Fruit fly (Drosophila melanogaster): ENCODE data around the gene Jupiter.
A peak's percentile ranks its signal among the peaks of the same experiment; 100 is the strongest.

Gene Jupiter

DNA sequence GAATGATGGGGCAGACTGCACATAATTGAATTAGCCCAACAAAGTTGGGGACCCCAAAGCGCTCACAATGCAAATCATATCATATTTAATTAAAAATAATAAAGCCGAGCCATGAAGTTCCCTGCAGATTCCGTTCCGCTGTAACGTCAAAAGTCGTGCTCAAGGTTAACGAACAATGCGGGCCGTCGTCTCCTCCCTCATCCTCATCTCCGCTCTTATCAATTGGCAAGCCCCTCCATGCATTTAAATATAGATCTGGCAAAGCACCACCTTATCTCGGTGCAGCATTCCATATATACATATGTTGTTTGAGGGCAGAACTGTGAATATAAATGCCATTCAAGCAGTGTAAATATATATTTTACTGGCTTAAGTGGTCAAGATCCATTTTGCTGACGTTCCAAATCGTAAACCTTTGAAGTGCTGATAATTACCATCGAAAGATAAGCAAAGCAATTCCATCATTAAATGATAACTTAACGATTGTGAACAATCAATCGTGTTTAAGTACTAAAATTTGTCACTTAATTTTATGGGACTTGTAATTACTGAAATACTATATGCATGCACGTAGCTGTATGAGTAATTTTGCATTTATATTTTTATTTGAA, 54.8 kb downstream of the Jupiter start:
- TF ChIP-seq cnc (optimal IDR thresholded peaks at IDR 0.05) (no peak), Clk (GFP tag; optimal IDR thresholded peaks at IDR 0.05) (no peak), CG14711 (tag; optimal IDR thresholded peaks at IDR 0.05) (no peak), CG7101 (tag; optimal IDR thresholded peaks at IDR 0.05) (no peak), CG5204 (GFP tag; optimal IDR thresholded peaks at IDR 0.05) (no peak), kay (GFP tag; ENCODE audit: borderline replicate concordance) (peak; percentile 90), bab1 (GFP tag; optimal IDR thresholded peaks at IDR 0.05) (no peak), CG1620 (GFP tag; optimal IDR thresholded peaks at IDR 0.05) (no peak), Mnt (GFP tag; optimal IDR thresholded peaks at IDR 0.05) (no peak), CG33017 (tag; optimal IDR thresholded peaks at IDR 0.05) (no peak), tj (GFP tag; optimal IDR thresholded peaks at IDR 0.05) (peak; percentile 55), CG7045 (GFP tag; optimal IDR thresholded peaks at IDR 0.05) (no peak), CG11617 (GFP tag; optimal IDR thresholded peaks at IDR 0.05) (no peak), Crg-1 (GFP tag; optimal IDR thresholded peaks at IDR 0.05) (no peak), ovo (GFP tag; optimal IDR thresholded peaks at IDR 0.05) (no peak), cic (GFP tag; optimal IDR thresholded peaks at IDR 0.05) (peak; percentile 19), Hr96 (GFP tag; optimal IDR thresholded peaks at IDR 0.05) (no peak), pad (GFP tag; optimal IDR thresholded peaks at IDR 0.05) (peak; percentile 24)

DNA sequence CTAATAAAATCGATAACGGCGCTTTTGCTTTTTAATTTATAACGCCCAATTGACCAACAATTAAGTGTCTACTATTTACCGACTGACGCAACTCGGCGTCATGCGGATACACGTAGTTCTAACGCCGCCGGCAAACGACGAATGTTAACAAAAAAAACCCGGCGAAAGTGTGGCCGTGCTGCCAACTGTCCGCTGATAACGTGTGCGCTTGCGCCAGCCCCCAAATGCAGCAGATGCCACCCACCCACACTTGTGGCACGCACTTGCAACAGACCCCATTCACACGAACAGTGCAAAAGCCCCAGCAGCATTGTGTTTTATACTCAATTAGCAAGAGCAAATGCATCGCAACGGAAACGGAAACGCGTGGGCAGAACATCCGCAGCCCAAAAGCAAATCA, 56.6 kb downstream of the Jupiter start:
- TF ChIP-seq CG12768 (GFP tag; optimal IDR thresholded peaks at IDR 0.05) = peak; percentile 32
- TF ChIP-seq cnc (optimal IDR thresholded peaks at IDR 0.05) = no peak

DNA sequence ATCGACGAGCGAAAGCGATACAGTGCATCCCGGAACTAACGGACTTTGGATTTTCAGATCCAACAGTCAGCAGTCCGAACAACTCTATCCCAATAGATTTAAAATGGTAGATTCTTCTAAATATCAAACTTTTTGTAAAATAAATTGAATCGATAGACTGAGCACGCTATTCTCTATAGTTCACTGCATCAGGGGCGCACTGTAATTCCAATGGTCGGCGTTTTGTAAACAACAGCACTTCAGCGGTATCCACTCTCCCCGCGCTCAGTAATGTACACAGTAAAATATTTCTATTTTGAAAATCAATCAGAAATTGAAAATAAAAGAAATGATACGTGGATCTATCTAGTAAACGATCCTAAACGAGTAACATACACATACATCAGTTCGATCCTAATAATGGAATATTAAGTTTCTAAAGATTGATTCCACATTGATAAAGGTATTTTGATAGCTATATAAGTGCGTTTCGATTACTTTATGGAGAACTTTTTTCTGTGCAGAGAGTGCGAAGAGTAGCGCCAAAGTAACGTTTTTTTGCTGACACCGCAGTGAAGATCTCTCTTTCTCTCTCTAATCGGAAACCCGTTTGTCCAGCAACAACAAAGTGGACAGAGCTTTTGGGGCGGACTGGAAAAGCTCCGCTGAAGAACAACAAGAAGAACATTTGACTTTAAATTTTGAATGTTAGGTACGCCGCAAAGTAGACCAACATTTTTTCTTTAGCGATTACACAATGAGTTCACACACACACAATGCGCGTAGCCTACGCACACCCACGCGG, 57.2 kb downstream of the Jupiter start:
- peak; percentile 89 for TF ChIP-seq Mnt (GFP tag; optimal IDR thresholded peaks at IDR 0.05)
- peak; percentile 99 for TF ChIP-seq tj (GFP tag; optimal IDR thresholded peaks at IDR 0.05)
- peak; percentile 89 for TF ChIP-seq CG14711 (tag; optimal IDR thresholded peaks at IDR 0.05)
- TF ChIP-seq cic (GFP tag; optimal IDR thresholded peaks at IDR 0.05) = peak; percentile 86
- TF ChIP-seq pad (GFP tag; optimal IDR thresholded peaks at IDR 0.05) = peak; percentile 90
- TF ChIP-seq CG5204 (GFP tag; optimal IDR thresholded peaks at IDR 0.05) = peak; percentile 91
- peak; percentile 88 for TF ChIP-seq CG7045 (GFP tag; optimal IDR thresholded peaks at IDR 0.05)
- TF ChIP-seq bab1 (GFP tag; optimal IDR thresholded peaks at IDR 0.05) = peak; percentile 98
- TF ChIP-seq CG7101 (tag; optimal IDR thresholded peaks at IDR 0.05) = peak; percentile 95
- peak; percentile 89 for TF ChIP-seq CG1620 (GFP tag; optimal IDR thresholded peaks at IDR 0.05)
- TF ChIP-seq cnc (optimal IDR thresholded peaks at IDR 0.05) = no peak
- peak; percentile 94 for TF ChIP-seq toe (GFP tag; optimal IDR thresholded peaks at IDR 0.05)
- TF ChIP-seq ovo (GFP tag; optimal IDR thresholded peaks at IDR 0.05) = peak; percentile 76
- peak; percentile 92 for TF ChIP-seq CG11617 (GFP tag; optimal IDR thresholded peaks at IDR 0.05)
- TF ChIP-seq CG33017 (tag; optimal IDR thresholded peaks at IDR 0.05) = peak; percentile 95
- TF ChIP-seq Hr96 (GFP tag; optimal IDR thresholded peaks at IDR 0.05) = peak; percentile 97
- TF ChIP-seq kay (GFP tag; ENCODE audit: borderline replicate concordance) = peak; percentile 97
- peak; percentile 89 for TF ChIP-seq Clk (GFP tag; optimal IDR thresholded peaks at IDR 0.05)
- peak; percentile 91 for TF ChIP-seq Crg-1 (GFP tag; optimal IDR thresholded peaks at IDR 0.05)
- peak; percentile 98 for TF ChIP-seq CG12768 (GFP tag; optimal IDR thresholded peaks at IDR 0.05)

DNA sequence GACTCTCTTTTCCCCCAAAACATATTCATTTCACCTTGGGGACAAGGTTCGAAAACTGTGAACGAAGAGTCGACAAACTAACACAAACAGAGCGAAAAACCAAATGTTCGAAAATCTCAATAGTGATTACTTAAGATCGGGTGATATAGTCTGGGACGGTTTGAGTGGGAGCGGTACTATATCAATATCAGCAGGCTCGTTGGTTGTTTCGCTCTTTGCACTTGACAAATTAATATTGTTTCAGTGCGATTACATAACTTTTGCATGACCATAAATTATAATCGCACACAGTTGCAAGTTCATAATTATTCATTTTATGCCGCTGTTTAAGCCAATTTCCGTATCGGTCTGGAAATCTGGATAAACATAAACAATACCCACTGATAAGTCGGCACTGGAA, 58.1 kb downstream of the Jupiter start:
- TF ChIP-seq kay (GFP tag; ENCODE audit: borderline replicate concordance) = peak; percentile 81
- TF ChIP-seq toe (GFP tag; optimal IDR thresholded peaks at IDR 0.05) = no peak

DNA sequence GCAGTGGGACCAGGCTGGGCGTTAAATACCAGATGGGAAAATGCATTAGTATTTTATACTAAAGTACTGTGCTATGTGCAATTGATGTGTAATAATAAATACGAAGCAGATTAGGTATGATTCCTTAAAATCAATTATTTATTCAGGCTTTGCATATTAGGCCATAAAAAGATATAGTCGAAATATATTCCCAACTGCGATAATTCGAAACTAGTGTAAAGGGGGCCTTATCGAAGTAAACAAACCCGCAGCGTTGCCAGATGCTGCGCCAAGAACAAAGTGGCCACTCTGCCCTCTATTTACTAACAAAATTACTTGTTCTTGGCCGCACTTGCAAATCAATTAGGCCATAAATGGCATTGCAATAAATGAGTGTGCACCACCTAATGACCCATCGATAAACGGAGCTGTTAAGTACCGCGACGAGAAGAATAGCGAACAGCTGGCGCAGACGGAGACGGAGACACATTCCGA, 62.2 kb downstream of the Jupiter start, which contains the start of gene CG10898:
TSS of gene CG10898 (plus strand) at position 285 of the 474 bp plus-strand sequence.
- TF ChIP-seq CG1620 (GFP tag; optimal IDR thresholded peaks at IDR 0.05) (peak; percentile 79), CG33017 (tag; optimal IDR thresholded peaks at IDR 0.05) (peak; percentile 51), ovo (GFP tag; optimal IDR thresholded peaks at IDR 0.05) (peak; percentile 43), toe (GFP tag; optimal IDR thresholded peaks at IDR 0.05) (peak; percentile 82), Clk (GFP tag; optimal IDR thresholded peaks at IDR 0.05) (peak; percentile 60), bab1 (GFP tag; optimal IDR thresholded peaks at IDR 0.05) (peak; percentile 90), cic (GFP tag; optimal IDR thresholded peaks at IDR 0.05) (peak; percentile 11), cnc (optimal IDR thresholded peaks at IDR 0.05) (no peak), Crg-1 (GFP tag; optimal IDR thresholded peaks at IDR 0.05) (peak; percentile 38), tj (GFP tag; optimal IDR thresholded peaks at IDR 0.05) (peak; percentile 31), CG7045 (GFP tag; optimal IDR thresholded peaks at IDR 0.05) (peak; percentile 76), CG14711 (tag; optimal IDR thresholded peaks at IDR 0.05) (peak; percentile 72), Hr96 (GFP tag; optimal IDR thresholded peaks at IDR 0.05) (peak; percentile 78), kay (GFP tag; ENCODE audit: borderline replicate concordance) (no peak), pad (GFP tag; optimal IDR thresholded peaks at IDR 0.05) (peak; percentile 29), CG12768 (GFP tag; optimal IDR thresholded peaks at IDR 0.05) (peak; percentile 48), CG7101 (tag; optimal IDR thresholded peaks at IDR 0.05) (peak; percentile 68), CG5204 (GFP tag; optimal IDR thresholded peaks at IDR 0.05) (peak; percentile 71), CG11617 (GFP tag; optimal IDR thresholded peaks at IDR 0.05) (peak; percentile 68), Mnt (GFP tag; optimal IDR thresholded peaks at IDR 0.05) (peak; percentile 51)

DNA sequence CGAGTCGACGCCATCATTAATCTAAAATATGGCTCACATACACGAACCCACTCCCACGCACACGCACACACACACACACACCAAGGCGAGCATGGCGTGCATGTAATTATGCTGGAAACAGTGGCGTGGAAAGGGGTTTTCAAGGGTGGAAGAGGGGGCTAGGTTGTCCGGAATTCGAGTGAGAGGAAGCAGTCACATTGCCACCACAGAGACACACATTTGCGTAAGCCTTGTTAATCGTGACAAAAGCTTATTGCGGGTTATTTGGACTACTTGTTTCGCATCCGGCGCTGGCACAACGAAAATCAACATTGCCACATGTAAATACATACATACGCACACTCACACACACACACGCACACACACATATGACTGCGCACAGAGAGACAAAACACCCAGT, 64.7 kb downstream of the Jupiter start:
- no peak for TF ChIP-seq CG12768 (GFP tag; optimal IDR thresholded peaks at IDR 0.05)
- no peak for TF ChIP-seq CG7045 (GFP tag; optimal IDR thresholded peaks at IDR 0.05)
- TF ChIP-seq pad (GFP tag; optimal IDR thresholded peaks at IDR 0.05) = no peak
